Fruit fly (Drosophila melanogaster) S2 (cell line): Measurements from ENCODE around the gene Clc.

Experiments used
- CG8478 ChIP-seq: fragments of >200 bp; optimal IDR thresholded peaks from 2 replicates; lab custom pipeline; 2018
- CTCF ChIP-seq, 2 experiments: fragments of >200 bp; optimal IDR thresholded peaks; 2 replicates each; lab custom pipeline; 2018

The Clc gene

dm6 chr3L:20206950-20207584 is 33.8 kb upstream of the Clc start, which contains the start of gene CG6996:
Gene CG6996, plus strand, starts transcription at chr3L:20207534.
- TF ChIP-seq CG8478 (no peak), CTCF (optimal IDR thresholded peaks at IDR 0.05; lab: Kevin White, UChicago) (no peak)

dm6 chr3L:20209092-20209491 is 31.8 kb upstream of the Clc start:
- TF ChIP-seq CG8478 = no peak
- no peak for TF ChIP-seq CTCF (optimal IDR thresholded peaks at IDR 0.05; lab: Kevin White, UChicago)

- TF ChIP-seq CTCF (optimal IDR thresholded peaks at IDR 0.05; lab: Kevin White, UChicago) = no peak
- TF ChIP-seq CG8478 = no peak
These were observed 31.0 kb upstream of the Clc start for dm6 chr3L:20209896-20210295.

- TF ChIP-seq CTCF (optimal IDR thresholded peaks at IDR 0.05; lab: Kevin White, UChicago) (no peak), CG8478 (no peak)
These were observed 28.8 kb upstream of the Clc start, which contains the start of gene CG7017 for dm6 chr3L:20212022-20212421. Gene CG7017, minus strand, starts transcription at chr3L:20212122.

dm6 chr3L:20220374-20220773 is 20.5 kb upstream of the Clc start, which contains the start of gene CG6933:
Gene CG6933, minus strand, starts transcription at chr3L:20220420.
- no peak for TF ChIP-seq CTCF (optimal IDR thresholded peaks at IDR 0.05; lab: Kevin White, UChicago)
- TF ChIP-seq CG8478 = no peak

dm6 chr3L:20220918-20221317 is 19.9 kb upstream of the Clc start:
- TF ChIP-seq CG8478 (no peak), CTCF (optimal IDR thresholded peaks at IDR 0.05; lab: Kevin White, UChicago) (no peak)

dm6 chr3L:20221412-20221864 is 19.4 kb upstream of the Clc start, which contains the start of gene CG17145:
Gene CG17145, plus strand, starts transcription at chr3L:20221814.
- no peak for TF ChIP-seq CTCF (optimal IDR thresholded peaks at IDR 0.05; lab: Kevin White, UChicago)
- no peak for TF ChIP-seq CG8478

- no peak for TF ChIP-seq CTCF (optimal IDR thresholded peaks at IDR 0.05; lab: Kevin White, UChicago)
- no peak for TF ChIP-seq CG8478
These were observed 18.2 kb upstream of the Clc start for dm6 chr3L:20222617-20223016.

- TF ChIP-seq CG8478 = no peak
These were observed 17.4 kb upstream of the Clc start, which contains the start of gene CG17147 for dm6 chr3L:20223398-20223951. Gene CG17147, plus strand, starts transcription at chr3L:20223932.

- no peak for TF ChIP-seq CTCF (optimal IDR thresholded peaks at IDR 0.05; lab: Kevin White, UChicago)
- no peak for TF ChIP-seq CG8478
These were observed 14.7 kb upstream of the Clc start for dm6 chr3L:20226153-20226552.

- TF ChIP-seq CTCF (optimal IDR thresholded peaks at IDR 0.05; lab: Kevin White, UChicago) (no peak), CG8478 (no peak)
These were observed 10.6 kb upstream of the Clc start for dm6 chr3L:20230178-20230775.

- TF ChIP-seq CTCF (optimal IDR thresholded peaks at IDR 0.05; lab: Kevin White, UChicago) (no peak), CG8478 (no peak)
These were observed 9.5 kb upstream of the Clc start, which contains the start of gene CG13813 for dm6 chr3L:20231369-20231768. Gene CG13813, plus strand, starts transcription at chr3L:20231669.

dm6 chr3L:20237167-20237566 is 3.7 kb upstream of the Clc start:
- no peak for TF ChIP-seq CG8478
- TF ChIP-seq CTCF (optimal IDR thresholded peaks at IDR 0.05; lab: Kevin White, UChicago) = no peak

dm6 chr3L:20241163-20241970 is 514 bp downstream of the Clc start, which contains the start of the genes CG6951 and CG17233:
Gene CG6951, plus strand, starts transcription at chr3L:20241267.
Gene CG17233, minus strand, starts transcription at chr3L:20241903.
- no peak for TF ChIP-seq CTCF (optimal IDR thresholded peaks at IDR 0.05; lab: Kevin White, UChicago)
- no peak for TF ChIP-seq CG8478
